Worm (Caenorhabditis elegans): ENCODE measurements around the gene mrpl-41.

DNA sequence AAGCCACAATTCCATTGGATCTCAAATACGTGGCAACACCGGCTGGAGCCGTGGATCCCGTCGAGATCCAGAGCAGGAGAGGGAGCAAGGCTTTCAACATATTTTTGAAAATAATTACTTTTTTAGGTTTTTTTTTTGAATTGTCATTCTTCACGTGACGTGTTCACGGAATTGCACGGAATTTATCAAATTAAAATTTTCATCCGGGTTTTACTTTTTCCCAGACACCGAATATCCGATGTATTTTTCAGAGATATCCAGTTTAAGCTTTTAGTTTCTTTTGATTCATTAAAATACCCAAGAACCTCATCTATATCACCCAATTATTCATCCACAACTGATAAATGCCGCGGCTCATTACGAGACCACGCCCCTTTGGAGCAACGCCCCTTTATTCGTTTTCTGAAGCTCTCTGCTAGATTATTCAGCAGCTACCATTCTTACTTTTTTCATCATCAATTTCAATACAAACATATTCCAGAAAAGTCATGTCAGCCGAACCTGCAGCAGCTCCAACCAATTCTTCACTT is 8.2 kb downstream of the mrpl-41 start, which contains the start of the genes clec-117 and B0432.1:
- TF ChIP-seq nhr-28 (tag; optimal IDR thresholded peaks at IDR 0.05) (no peak), ces-1 (GFP tag; optimal IDR thresholded peaks at IDR 0.05) (no peak), nhr-76 (tag; optimal IDR thresholded peaks at IDR 0.05) (no peak), flh-1 (GFP tag; optimal IDR thresholded peaks at IDR 0.05) (no peak), unc-120 (tag; optimal IDR thresholded peaks at IDR 0.05; ENCODE audit: poor library complexity, severe bottlenecking) (no peak), elt-3 (tag; optimal IDR thresholded peaks at IDR 0.05) (no peak), nhr-237 (tag; optimal IDR thresholded peaks at IDR 0.05) (no peak), mab-5 (tag; optimal IDR thresholded peaks at IDR 0.05) (no peak), elt-1 (tag; optimal IDR thresholded peaks at IDR 0.05; ENCODE audit: borderline replicate concordance, insufficient read depth) (no peak), snpc-4 (tag; optimal IDR thresholded peaks at IDR 0.05) (no peak)

Data from whole organism, mixed stage, embryonic.